Worm (Caenorhabditis elegans) whole organism, mixed stage, embryonic: ENCODE data around the gene clec-83.

Experiments
- blmp-1 ChIP-seq: fragments of 150-350 bp; optimal IDR thresholded peaks from 2 replicates; lab custom pipeline; 2014; ENCODE audit warnings: missing biosample characterization, missing genetic modification characterization
- cnd-1 ChIP-seq: fragments of 200-800 bp; sonication (Bioruptor generic); optimal IDR thresholded peaks from 2 replicates; lab custom pipeline; 2018; ENCODE audit warnings: mild to moderate bottlenecking, missing genetic modification characterization, missing compliant biosample characterization
- lin-13 ChIP-seq: fragments of 150-350 bp; optimal IDR thresholded peaks from 2 replicates; lab custom pipeline; 2014; ENCODE audit warnings: missing biosample characterization, missing genetic modification characterization
- lsy-2 ChIP-seq: fragments of 150-350 bp; optimal IDR thresholded peaks from 2 replicates; lab custom pipeline; 2014; ENCODE audit warnings: missing biosample characterization, missing genetic modification characterization
- nhr-12 ChIP-seq: fragments of 150-350 bp; optimal IDR thresholded peaks from 2 replicates; lab custom pipeline; 2014; ENCODE audit warnings: missing biosample characterization, missing genetic modification characterization
- nhr-237 ChIP-seq: fragments of 150-350 bp; optimal IDR thresholded peaks from 2 replicates; lab custom pipeline; 2014; ENCODE audit warnings: missing biosample characterization, missing genetic modification characterization
- nhr-28 ChIP-seq: fragments of 150-350 bp; optimal IDR thresholded peaks from 2 replicates; lab custom pipeline; 2014; ENCODE audit warnings: missing biosample characterization, missing genetic modification characterization
- nhr-76 ChIP-seq: sonication (generic microtip); optimal IDR thresholded peaks from 2 replicates; lab custom pipeline; 2017; ENCODE audit warnings: missing biosample characterization, missing genetic modification characterization
- snpc-4 ChIP-seq: fragments of 150-350 bp; optimal IDR thresholded peaks from 2 replicates; lab custom pipeline; 2014; ENCODE audit warnings: missing biosample characterization, missing genetic modification characterization
- unc-120 ChIP-seq: sonication (generic microtip); optimal IDR thresholded peaks from 2 replicates; lab custom pipeline; 2017; ENCODE audit warnings: missing genetic modification characterization, missing compliant biosample characterization; ENCODE audit not compliant: poor library complexity, severe bottlenecking
- unc-39 ChIP-seq: fragments of 150-350 bp; optimal IDR thresholded peaks from 2 replicates; lab custom pipeline; 2014; ENCODE audit warnings: missing biosample characterization, missing genetic modification characterization
- unc-62 ChIP-seq: fragments of 150-350 bp; optimal IDR thresholded peaks from 2 replicates; lab custom pipeline; 2014; ENCODE audit warnings: missing biosample characterization, missing genetic modification reagents, missing genetic modification characterization

ce11 chrIV:2823446-2823845 is 17.8 kb downstream of the clec-83 start, which contains the start of gene clec-80:
- TF ChIP-seq snpc-4, result no peak
- no peak for TF ChIP-seq nhr-237
- no peak for TF ChIP-seq nhr-28
- no peak for TF ChIP-seq unc-120 (tag; lab: Kevin White, UChicago)
- no peak for TF ChIP-seq nhr-12 (tag; lab: Kevin White, UChicago)
- TF ChIP-seq lin-13, result no peak
- TF ChIP-seq nhr-76, result no peak
- no peak for TF ChIP-seq unc-62
- no peak for TF ChIP-seq lsy-2 (tag; lab: Kevin White, UChicago)
- no peak for TF ChIP-seq cnd-1
- no peak for TF ChIP-seq blmp-1 (tag; lab: Kevin White, UChicago)
- no peak for TF ChIP-seq unc-39
